Fruit fly (Drosophila melanogaster): ENCODE measurements around the gene CG33116.

- TF ChIP-seq EcR (GFP tag; optimal IDR thresholded peaks at IDR 0.05) (peak; percentile 11), gl (tag; optimal IDR thresholded peaks at IDR 0.05) (no peak), CG8159 (tag; optimal IDR thresholded peaks at IDR 0.05) (peak; percentile 83), CG34367 (tag; optimal IDR thresholded peaks at IDR 0.05) (peak; percentile 56), Pif1B (GFP tag; optimal IDR thresholded peaks at IDR 0.05) (peak; percentile 89), CG8301 (tag; optimal IDR thresholded peaks at IDR 0.05) (peak; percentile 97), Snoo (tag; optimal IDR thresholded peaks at IDR 0.05) (peak; percentile 93), CG9948 (tag; optimal IDR thresholded peaks at IDR 0.05) (peak; percentile 75), CG13204 (GFP tag; optimal IDR thresholded peaks at IDR 0.05) (peak; percentile 44), fd96Ca (GFP tag; IDR thresholded peaks at IDR 0.05) (peak; percentile 81), CG15710 (tag; optimal IDR thresholded peaks at IDR 0.05) (peak; percentile 79), Ets98B (GFP tag; IDR thresholded peaks at IDR 0.05) (peak; percentile 83), D1 (tag; optimal IDR thresholded peaks at IDR 0.05) (no peak)
These were observed 4.6 kb downstream of the CG33116 start, which contains the start of gene CG13082 for dm6 chr2L:19537779-19538456.

Measured in whole organism, pupa.